Worm (Caenorhabditis elegans) whole organism, L1 larva: ENCODE measurements around the gene fkh-7.

Source experiments
- F16B12.6 ChIP-seq: fragments of 150-350 bp; optimal IDR thresholded peaks from 2 replicates; lab custom pipeline; 2014; ENCODE audit warnings: missing biosample characterization, missing genetic modification characterization
- Y116A8C.19 ChIP-seq: sonication (generic microtip); optimal IDR thresholded peaks from 2 replicates; lab custom pipeline; 2016; ENCODE audit warnings: missing compliant biosample characterization, missing genetic modification characterization, borderline replicate concordance
- aly-2 ChIP-seq: fragments of 150-350 bp; optimal IDR thresholded peaks from 2 replicates; lab custom pipeline; 2014; ENCODE audit warnings: missing biosample characterization, missing genetic modification characterization
- blmp-1 ChIP-seq: fragments of 150-350 bp; optimal IDR thresholded peaks from 2 replicates; lab custom pipeline; 2014; ENCODE audit warnings: missing biosample characterization, missing genetic modification characterization
- ceh-82 ChIP-seq, 3 experiments: fragments of 150-350 bp in 1 of 3; sonication (generic microtip) in 2 of 3; optimal IDR thresholded peaks; 2 replicates each; lab custom pipeline; 2014 to 2017; ENCODE audit warnings: missing biosample characterization in 3 of 3, missing genetic modification characterization in 3 of 3
- ceh-90 ChIP-seq: sonication (generic microtip); optimal IDR thresholded peaks from 2 replicates; lab custom pipeline; 2016; ENCODE audit warnings: missing genetic modification characterization, missing compliant biosample characterization
- ces-1 ChIP-seq: fragments of 150-350 bp; optimal IDR thresholded peaks from 2 replicates; lab custom pipeline; 2014; ENCODE audit warnings: missing biosample characterization, missing genetic modification reagents, missing genetic modification characterization
- dpl-1 ChIP-seq, 3 experiments: fragments of 150-350 bp in 2 of 3; sonication (generic microtip) in 1 of 3; optimal IDR thresholded peaks; 2 replicates each; lab custom pipeline; 2014 to 2017; ENCODE audit warnings: missing biosample characterization in 3 of 3, missing genetic modification characterization in 3 of 3, missing genetic modification reagents in 3 of 3
- dsc-1 ChIP-seq: sonication (generic microtip); optimal IDR thresholded peaks from 2 replicates; lab custom pipeline; 2016; ENCODE audit warnings: mild to moderate bottlenecking, missing genetic modification characterization, missing compliant biosample characterization
- efl-1 ChIP-seq, 4 experiments: fragments of 150-350 bp; optimal IDR thresholded peaks in 3 of 4; peaks in 1 of 4; 1 replicate in 1 of 4; 2 replicates in 3 of 4; lab custom pipeline; 2014; ENCODE audit warnings: missing biosample characterization in 2 of 4, missing genetic modification characterization in 2 of 4, missing genetic modification reagents in 2 of 4
- efl-3 ChIP-seq: fragments of 200-800 bp; sonication (Bioruptor generic); optimal IDR thresholded peaks from 2 replicates; lab custom pipeline; 2018; ENCODE audit warnings: mild to moderate bottlenecking, missing genetic modification characterization, missing compliant biosample characterization
- egl-27 ChIP-seq, 2 experiments: fragments of 150-350 bp in 1 of 2; sonication (generic microtip); optimal IDR thresholded peaks; 3 replicates each; lab custom pipeline; 2017 to 2018; ENCODE audit warnings: missing biosample characterization in 2 of 2, missing genetic modification characterization in 2 of 2, missing genetic modification reagents in 2 of 2
- elt-3 ChIP-seq, 6 experiments: fragments of 150-350 bp in 1 of 6; sonication (generic microtip); optimal IDR thresholded peaks; 2 replicates each; lab custom pipeline; 2017 to 2018; ENCODE audit warnings: missing biosample characterization in 6 of 6, missing genetic modification characterization in 6 of 6, inconsistent platforms in 1 of 6
- fkh-8 ChIP-seq: sonication (generic microtip); optimal IDR thresholded peaks from 2 replicates; lab custom pipeline; 2016; ENCODE audit warnings: mild to moderate bottlenecking, missing genetic modification characterization, missing compliant biosample characterization
- grh-1 ChIP-seq: fragments of 200-800 bp; sonication (Bioruptor generic); IDR thresholded peaks from 2 replicates; pipeline ENCODE4 v1.3.6; 2022; ENCODE audit warnings: missing genetic modification reagents, missing genetic modification characterization, missing compliant biosample characterization
- hlh-4 ChIP-seq: sonication (generic microtip); optimal IDR thresholded peaks from 2 replicates; lab custom pipeline; 2016; ENCODE audit warnings: mild to moderate bottlenecking, missing genetic modification characterization, missing compliant biosample characterization
- isw-1 ChIP-seq: fragments of 200-800 bp; sonication (Bioruptor generic); IDR thresholded peaks from 2 replicates; pipeline ENCODE4 v1.3.6; 2022; ENCODE audit warnings: missing genetic modification characterization, missing compliant biosample characterization
- jun-1 ChIP-seq: fragments of 150-350 bp; optimal IDR thresholded peaks from 2 replicates; lab custom pipeline; 2014; ENCODE audit warnings: missing biosample characterization, missing genetic modification reagents, missing genetic modification characterization
- lin-13 ChIP-seq: fragments of 150-350 bp; optimal IDR thresholded peaks from 2 replicates; lab custom pipeline; 2014; ENCODE audit warnings: missing biosample characterization, missing genetic modification reagents, missing genetic modification characterization
- lin-14 ChIP-seq: fragments of 200-800 bp; sonication (Bioruptor generic); optimal IDR thresholded peaks from 2 replicates; lab custom pipeline; 2018; ENCODE audit warnings: mild to moderate bottlenecking, missing genetic modification characterization, moderate library complexity, missing compliant biosample characterization
- lin-39 ChIP-seq: fragments of 150-350 bp; optimal IDR thresholded peaks from 2 replicates; lab custom pipeline; 2014; ENCODE audit warnings: missing biosample characterization, missing genetic modification reagents, missing genetic modification characterization
- lir-3 ChIP-seq: sonication (generic microtip); optimal IDR thresholded peaks from 2 replicates; lab custom pipeline; 2016; ENCODE audit warnings: mild to moderate bottlenecking, missing genetic modification characterization, moderate library complexity, missing compliant biosample characterization; ENCODE audit not compliant: poor library complexity
- lsy-2 ChIP-seq, 2 experiments: fragments of 150-350 bp; optimal IDR thresholded peaks; 2 replicates each; lab custom pipeline; 2014; ENCODE audit warnings: missing biosample characterization in 2 of 2, missing genetic modification characterization in 2 of 2
- mab-9 ChIP-seq: fragments of 200-800 bp; sonication (Bioruptor generic); IDR thresholded peaks from 2 replicates; pipeline ENCODE4 v1.3.6; 2022; ENCODE audit warnings: missing genetic modification reagents, missing genetic modification characterization, missing compliant biosample characterization
- mef-2 ChIP-seq: fragments of 150-350 bp; optimal IDR thresholded peaks from 2 replicates; lab custom pipeline; 2014; ENCODE audit warnings: missing biosample characterization, missing genetic modification characterization
- mep-1 ChIP-seq: fragments of 150-350 bp; optimal IDR thresholded peaks from 2 replicates; lab custom pipeline; 2014; ENCODE audit warnings: missing biosample characterization, missing genetic modification characterization
- nhr-12 ChIP-seq: sonication (generic microtip); optimal IDR thresholded peaks from 2 replicates; lab custom pipeline; 2017; ENCODE audit warnings: missing biosample characterization, missing genetic modification characterization
- nhr-19 ChIP-seq: fragments of 200-800 bp; sonication (Bioruptor generic); conservative IDR thresholded peaks from 2 replicates; pipeline ENCODE4 v1.3.6; 2022; ENCODE audit warnings: missing genetic modification characterization, missing compliant biosample characterization
- nhr-47 ChIP-seq: sonication (generic microtip); optimal IDR thresholded peaks from 2 replicates; lab custom pipeline; 2016; ENCODE audit warnings: mild to moderate bottlenecking, missing genetic modification characterization, moderate library complexity, missing compliant biosample characterization
- nhr-71 ChIP-seq: sonication (generic microtip); optimal IDR thresholded peaks from 2 replicates; lab custom pipeline; 2016; ENCODE audit warnings: mild to moderate bottlenecking, missing genetic modification characterization, moderate library complexity, missing compliant biosample characterization
- nhr-76 ChIP-seq: sonication (generic microtip); optimal IDR thresholded peaks from 2 replicates; lab custom pipeline; 2017; ENCODE audit warnings: missing biosample characterization, missing genetic modification characterization
- nhr-77 ChIP-seq: fragments of 150-350 bp; optimal IDR thresholded peaks from 2 replicates; lab custom pipeline; 2014; ENCODE audit warnings: missing biosample characterization, missing genetic modification characterization
- nhr-84 ChIP-seq: sonication (generic microtip); optimal IDR thresholded peaks from 2 replicates; lab custom pipeline; 2017; ENCODE audit warnings: missing biosample characterization, missing genetic modification characterization
- pag-3 ChIP-seq: sonication (generic microtip); optimal IDR thresholded peaks from 2 replicates; lab custom pipeline; 2017; ENCODE audit warnings: missing genetic modification characterization, mild to moderate bottlenecking, missing compliant biosample characterization, antibody characterized with exemption, borderline replicate concordance; ENCODE audit not compliant: insufficient read depth
- rnt-1 ChIP-seq: sonication (generic microtip); optimal IDR thresholded peaks from 2 replicates; lab custom pipeline; 2016; ENCODE audit warnings: mild to moderate bottlenecking, missing genetic modification characterization, moderate library complexity, missing compliant biosample characterization
- snu-23 ChIP-seq: sonication (generic microtip); optimal IDR thresholded peaks from 2 replicates; lab custom pipeline; 2016; ENCODE audit warnings: missing genetic modification characterization, missing compliant biosample characterization
- sup-37 ChIP-seq: fragments of 200-800 bp; sonication (Bioruptor generic); optimal IDR thresholded peaks from 2 replicates; lab custom pipeline; 2018; ENCODE audit warnings: mild to moderate bottlenecking, missing genetic modification characterization, missing compliant biosample characterization
- swsn-7 ChIP-seq: sonication (generic microtip); optimal IDR thresholded peaks from 2 replicates; lab custom pipeline; 2016; ENCODE audit warnings: missing genetic modification characterization, missing compliant biosample characterization
- tlp-1 ChIP-seq: fragments of 150-350 bp; optimal IDR thresholded peaks from 2 replicates; lab custom pipeline; 2014; ENCODE audit warnings: missing biosample characterization, missing genetic modification characterization
- unc-130 ChIP-seq: fragments of 150-350 bp; optimal IDR thresholded peaks from 2 replicates; lab custom pipeline; 2017; ENCODE audit warnings: missing biosample characterization, missing genetic modification characterization, inconsistent platforms
- unc-30 ChIP-seq: sonication (generic microtip); optimal IDR thresholded peaks from 2 replicates; lab custom pipeline; 2017; ENCODE audit warnings: missing biosample characterization, missing genetic modification characterization
- unc-62 ChIP-seq: fragments of 150-350 bp; optimal IDR thresholded peaks from 2 replicates; lab custom pipeline; 2014; ENCODE audit warnings: missing biosample characterization, missing genetic modification reagents, missing genetic modification characterization
- unc-86 ChIP-seq: sonication (generic microtip); optimal IDR thresholded peaks from 2 replicates; lab custom pipeline; 2016; ENCODE audit warnings: missing genetic modification characterization, missing compliant biosample characterization
- unc-98 ChIP-seq: fragments of 200-800 bp; sonication (Bioruptor generic); IDR thresholded peaks from 2 replicates; pipeline ENCODE4 v1.3.6; 2022; ENCODE audit warnings: missing genetic modification characterization, missing compliant biosample characterization
- vab-15 ChIP-seq: sonication (generic microtip); optimal IDR thresholded peaks from 2 replicates; lab custom pipeline; 2017; ENCODE audit warnings: missing genotype, mild to moderate bottlenecking, missing genetic modification characterization, missing compliant biosample characterization
- zag-1 ChIP-seq: fragments of 150-350 bp; optimal IDR thresholded peaks from 2 replicates; lab custom pipeline; 2014; ENCODE audit warnings: missing biosample characterization, missing genetic modification characterization
- zip-4 ChIP-seq: fragments of 200-800 bp; sonication (Bioruptor generic); optimal IDR thresholded peaks from 2 replicates; lab custom pipeline; 2018; ENCODE audit warnings: mild to moderate bottlenecking, missing genetic modification characterization, moderate library complexity, missing compliant biosample characterization
- ztf-11 ChIP-seq, 2 experiments: sonication (generic microtip); optimal IDR thresholded peaks; 2 replicates each; lab custom pipeline; 2016 to 2017; ENCODE audit warnings: missing genetic modification characterization in 2 of 2, missing biosample characterization in 1 of 2, missing compliant biosample characterization in 1 of 2
- ztf-4 ChIP-seq: fragments of 150-350 bp; optimal IDR thresholded peaks from 2 replicates; lab custom pipeline; 2014; ENCODE audit warnings: missing biosample characterization, missing genetic modification characterization

Gene fkh-7

ce11 chrIV:5580588-5581308, 3.7 kb upstream of the fkh-7 start:
- TF ChIP-seq lin-14 (GFP tag; lab: Kevin White, UChicago) (no peak), nhr-71 (tag; lab: Kevin White, UChicago) (peak; percentile 64), nhr-47 (tag; lab: Kevin White, UChicago) (peak; percentile 48), dsc-1 (tag; lab: Kevin White, UChicago) (peak; percentile 71), vab-15 (tag; lab: Kevin White, UChicago) (no peak), fkh-8 (peak; percentile 85), ztf-4 (tag; lab: Kevin White, UChicago) (no peak), mep-1 (tag; lab: Kevin White, UChicago) (peak; percentile 22), hlh-4 (tag; lab: Kevin White, UChicago) (peak; percentile 78)

ce11 chrIV:5582267-5582666, 2.2 kb upstream of the fkh-7 start:
- TF ChIP-seq rnt-1 (tag; lab: Kevin White, UChicago) = no peak
- TF ChIP-seq grh-1 = no peak
- TF ChIP-seq dpl-1 (GFP tag; optimal IDR thresholded peaks at IDR 0.05; lab: Kevin White, UChicago) = no peak
- TF ChIP-seq isw-1 (GFP tag; lab: Robert Waterston, UW) = no peak
- TF ChIP-seq nhr-77 = no peak
- TF ChIP-seq unc-86 (tag; lab: Kevin White, UChicago) = peak; percentile 17
- no peak for TF ChIP-seq zag-1 (tag; lab: Kevin White, UChicago)
- TF ChIP-seq mef-2 (tag; lab: Kevin White, UChicago) = no peak
- TF ChIP-seq Y116A8C.19 = no peak
- TF ChIP-seq ztf-11 (tag; optimal IDR thresholded peaks at IDR 0.05; lab: Kevin White, UChicago) = no peak
- no peak for TF ChIP-seq unc-98 (GFP tag; lab: Robert Waterston, UW)
- no peak for TF ChIP-seq tlp-1 (tag; lab: Kevin White, UChicago)
- TF ChIP-seq lir-3 (tag; lab: Kevin White, UChicago) = no peak
- no peak for TF ChIP-seq aly-2 (tag; lab: Kevin White, UChicago)
- TF ChIP-seq elt-3 (tag; optimal IDR thresholded peaks at IDR 0.05; lab: Kevin White, UChicago) = peak in 1 of 6 experiments; percentile 8
- no peak for TF ChIP-seq F16B12.6 (tag; lab: Kevin White, UChicago)
- no peak for TF ChIP-seq zip-4 (GFP tag; lab: Kevin White, UChicago)
- peak; percentile 29 for TF ChIP-seq nhr-47 (tag; lab: Kevin White, UChicago)
- TF ChIP-seq egl-27 (tag; optimal IDR thresholded peaks at IDR 0.05; lab: Kevin White, UChicago) = no peak
- no peak for TF ChIP-seq swsn-7 (tag; lab: Kevin White, UChicago)
- no peak for TF ChIP-seq sup-37 (GFP tag; lab: Kevin White, UChicago)
- no peak for TF ChIP-seq nhr-19 (GFP tag; lab: Robert Waterston, UW)
- no peak for TF ChIP-seq efl-3
- no peak for TF ChIP-seq ces-1 (GFP tag; lab: Kevin White, UChicago)
- no peak for TF ChIP-seq unc-130 (tag; lab: Kevin White, UChicago)
- peak; percentile 46 for TF ChIP-seq snu-23 (GFP tag; lab: Kevin White, UChicago)
- TF ChIP-seq dsc-1 (tag; lab: Kevin White, UChicago) = no peak
- TF ChIP-seq ceh-82 (tag; optimal IDR thresholded peaks at IDR 0.05; lab: Kevin White, UChicago) = no peak
- no peak for TF ChIP-seq nhr-12 (tag; lab: Kevin White, UChicago)
- TF ChIP-seq unc-62 (GFP tag; lab: Kevin White, UChicago) = no peak
- TF ChIP-seq unc-30 = no peak
- TF ChIP-seq lin-39 = no peak
- TF ChIP-seq nhr-76 = no peak
- no peak for TF ChIP-seq nhr-84 (tag; lab: Kevin White, UChicago)
- no peak for TF ChIP-seq blmp-1
- no peak for TF ChIP-seq ceh-90
- peak; percentile 10 for TF ChIP-seq jun-1 (tag; lab: Kevin White, UChicago)
- no peak for TF ChIP-seq pag-3 (tag; lab: Kevin White, UChicago)
- TF ChIP-seq efl-1 (optimal IDR thresholded peaks at IDR 0.05; lab: Kevin White, UChicago) = peak in 1 of 2 experiments; percentile 7
- no peak for TF ChIP-seq efl-1 (GFP tag; optimal IDR thresholded peaks at IDR 0.05 in 1 of 2; lab: Kevin White, UChicago)
- TF ChIP-seq lin-13 (GFP tag; lab: Kevin White, UChicago) = no peak
- TF ChIP-seq mab-9 (GFP tag; lab: Robert Waterston, UW) = no peak
- TF ChIP-seq lsy-2 (tag; optimal IDR thresholded peaks at IDR 0.05; lab: Kevin White, UChicago) = peak in 1 of 2 experiments; percentile 46
